Worm (Caenorhabditis elegans) whole organism, L1 larva: Measurements from ENCODE around the gene C45G9.11.

Experiments used
- ces-1 ChIP-seq: fragments of 150-350 bp; optimal IDR thresholded peaks from 2 replicates; lab custom pipeline; 2014; ENCODE audit warnings: missing biosample characterization, missing genetic modification reagents, missing genetic modification characterization
- efl-3 ChIP-seq: fragments of 200-800 bp; sonication (Bioruptor generic); optimal IDR thresholded peaks from 2 replicates; lab custom pipeline; 2018; ENCODE audit warnings: mild to moderate bottlenecking, missing genetic modification characterization, missing compliant biosample characterization
- elt-2 ChIP-seq: sonication (generic microtip); optimal IDR thresholded peaks from 2 replicates; lab custom pipeline; 2016; ENCODE audit warnings: missing genetic modification characterization, mild to moderate bottlenecking, inconsistent platforms, missing compliant biosample characterization, missing genetic modification reagents
- jun-1 ChIP-seq: fragments of 150-350 bp; optimal IDR thresholded peaks from 2 replicates; lab custom pipeline; 2014; ENCODE audit warnings: missing biosample characterization, missing genetic modification reagents, missing genetic modification characterization
- lin-13 ChIP-seq: fragments of 150-350 bp; optimal IDR thresholded peaks from 2 replicates; lab custom pipeline; 2014; ENCODE audit warnings: missing biosample characterization, missing genetic modification reagents, missing genetic modification characterization
- pag-3 ChIP-seq: sonication (generic microtip); optimal IDR thresholded peaks from 2 replicates; lab custom pipeline; 2017; ENCODE audit warnings: missing genetic modification characterization, mild to moderate bottlenecking, missing compliant biosample characterization, antibody characterized with exemption, borderline replicate concordance; ENCODE audit not compliant: insufficient read depth
- sox-4 ChIP-seq: sonication (generic microtip); optimal IDR thresholded peaks from 2 replicates; lab custom pipeline; 2016; ENCODE audit warnings: missing genetic modification characterization, missing compliant biosample characterization
- unc-130 ChIP-seq: fragments of 150-350 bp; optimal IDR thresholded peaks from 2 replicates; lab custom pipeline; 2017; ENCODE audit warnings: missing biosample characterization, missing genetic modification characterization, inconsistent platforms
- unc-62 ChIP-seq: fragments of 150-350 bp; optimal IDR thresholded peaks from 2 replicates; lab custom pipeline; 2014; ENCODE audit warnings: missing biosample characterization, missing genetic modification reagents, missing genetic modification characterization
- unc-86 ChIP-seq: sonication (generic microtip); optimal IDR thresholded peaks from 2 replicates; lab custom pipeline; 2016; ENCODE audit warnings: missing genetic modification characterization, missing compliant biosample characterization
- ztf-11 ChIP-seq, 2 experiments: sonication (generic microtip); optimal IDR thresholded peaks; 2 replicates each; lab custom pipeline; 2016 to 2017; ENCODE audit warnings: missing genetic modification characterization in 2 of 2, missing biosample characterization in 1 of 2, missing compliant biosample characterization in 1 of 2
- ztf-4 ChIP-seq: fragments of 150-350 bp; optimal IDR thresholded peaks from 2 replicates; lab custom pipeline; 2014; ENCODE audit warnings: missing biosample characterization, missing genetic modification characterization

DNA sequence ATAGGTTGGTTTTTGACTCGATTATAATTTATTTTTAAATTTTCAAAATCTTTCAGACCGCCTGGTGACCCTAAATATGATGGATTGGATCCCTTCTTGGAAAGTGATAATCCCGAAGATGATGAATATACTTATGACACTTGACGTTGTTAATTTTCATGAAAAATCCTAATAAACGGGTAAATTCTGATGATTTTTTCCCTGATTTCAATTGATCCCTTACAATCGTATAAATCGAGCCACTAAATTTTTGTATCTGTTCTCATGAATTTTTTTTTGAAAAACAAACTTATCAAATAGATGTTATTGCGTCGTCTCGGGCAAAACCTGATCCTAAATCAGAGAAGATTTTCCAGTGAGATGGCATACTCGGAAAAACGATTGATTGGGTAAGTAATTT, 45.6 kb downstream of the C45G9.11 start, which contains the start of gene R144.13:
- no peak for TF ChIP-seq jun-1 (tag; lab: Kevin White, UChicago)
- no peak for TF ChIP-seq ztf-11 (tag; optimal IDR thresholded peaks at IDR 0.05; lab: Kevin White, UChicago)
- no peak for TF ChIP-seq efl-3
- no peak for TF ChIP-seq unc-62 (GFP tag; lab: Kevin White, UChicago)
- TF ChIP-seq unc-86: no peak
- TF ChIP-seq lin-13 (GFP tag; lab: Kevin White, UChicago): no peak
- no peak for TF ChIP-seq ces-1 (GFP tag; lab: Kevin White, UChicago)
- TF ChIP-seq sox-4 (tag; lab: Kevin White, UChicago): no peak
- TF ChIP-seq elt-2 (tag; lab: Kevin White, UChicago): no peak
- TF ChIP-seq pag-3 (tag; lab: Kevin White, UChicago): no peak
- TF ChIP-seq ztf-4 (tag; lab: Kevin White, UChicago): no peak
- no peak for TF ChIP-seq unc-130 (tag; lab: Kevin White, UChicago)
